Fruit fly (Drosophila melanogaster): ENCODE data around the gene Sfp35C.

DNA sequence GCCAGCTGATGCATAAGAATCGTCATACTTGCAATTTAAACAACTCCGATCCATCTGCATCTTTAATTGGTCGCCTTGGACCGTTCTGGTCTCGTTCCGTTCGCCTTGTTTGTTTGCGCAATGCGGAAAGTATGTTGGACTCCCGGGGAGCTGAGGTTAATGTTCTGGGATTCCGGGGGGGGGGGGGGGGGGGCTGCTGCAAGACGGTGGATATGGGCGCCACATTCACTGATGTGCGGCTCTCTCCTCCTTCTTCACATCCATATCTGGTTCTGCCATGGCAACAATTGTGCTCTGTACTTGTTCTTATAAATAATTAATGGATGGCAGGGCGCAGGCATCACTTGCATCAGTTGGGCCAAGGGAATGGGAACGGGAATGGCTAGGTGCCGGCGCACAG, 41.5 kb upstream of the Sfp35C start:
- TF ChIP-seq usp (GFP tag; optimal IDR thresholded peaks at IDR 0.05): no peak
- TF ChIP-seq pan (optimal IDR thresholded peaks at IDR 0.05): no peak

All from whole organism.